Worm (Caenorhabditis elegans) whole organism, young adult: ENCODE results near the gene fbxa-185.

Experiments
- B0035.1 ChIP-seq: sonication (generic microtip); optimal IDR thresholded peaks from 2 replicates; lab custom pipeline; 2016; ENCODE audit warnings: missing genetic modification characterization, mild to moderate bottlenecking, missing compliant biosample characterization, missing genotype, missing genetic modification reagents
- B0336.3 ChIP-seq: fragments of 200-800 bp; sonication (Bioruptor generic); IDR thresholded peaks from 2 replicates; pipeline ENCODE4 v1.3.6; 2022; ENCODE audit warnings: missing genetic modification characterization, missing compliant biosample characterization
- C17E4.6 ChIP-seq: fragments of 200-800 bp; sonication (Bioruptor generic); IDR thresholded peaks from 2 replicates; pipeline ENCODE4 v1.3.6; 2022; ENCODE audit warnings: missing genetic modification reagents, missing genetic modification characterization, missing compliant biosample characterization
- D2030.7 ChIP-seq: fragments of 200-800 bp; sonication (Bioruptor generic); IDR thresholded peaks from 2 replicates; pipeline ENCODE4 v1.3.6; 2022; ENCODE audit warnings: missing genetic modification reagents, missing genetic modification characterization, missing compliant biosample characterization
- F10E7.11 ChIP-seq: sonication (generic microtip); optimal IDR thresholded peaks from 2 replicates; lab custom pipeline; 2017; ENCODE audit warnings: mild to moderate bottlenecking, missing genetic modification characterization, moderate library complexity, missing compliant biosample characterization
- F22D6.2 ChIP-seq: sonication (generic microtip); optimal IDR thresholded peaks from 2 replicates; lab custom pipeline; 2016; ENCODE audit warnings: mild to moderate bottlenecking, missing genetic modification characterization, missing compliant biosample characterization
- F37B4.10 ChIP-seq: fragments of 200-800 bp; sonication (Bioruptor generic); IDR thresholded peaks from 2 replicates; pipeline ENCODE4 v1.3.6; 2022; ENCODE audit warnings: missing genetic modification characterization, missing compliant biosample characterization
- F52B5.7 ChIP-seq: sonication (generic microtip); optimal IDR thresholded peaks from 2 replicates; lab custom pipeline; 2016; ENCODE audit warnings: mild to moderate bottlenecking, missing genetic modification characterization, missing compliant biosample characterization
- F55B11.4 ChIP-seq: sonication (generic microtip); optimal IDR thresholded peaks from 2 replicates; lab custom pipeline; 2016; ENCODE audit warnings: missing compliant biosample characterization, missing genetic modification characterization, borderline replicate concordance; ENCODE audit not compliant: insufficient read depth
- K12H6.12 ChIP-seq: fragments of 200-800 bp; sonication (Bioruptor generic); optimal IDR thresholded peaks from 2 replicates; lab custom pipeline; 2018; ENCODE audit warnings: mild to moderate bottlenecking, missing genetic modification characterization, missing compliant biosample characterization
- Y53F4B.3 ChIP-seq: fragments of 200-800 bp; sonication (Bioruptor generic); IDR thresholded peaks from 2 replicates; pipeline ENCODE4 v1.3.6; 2022; ENCODE audit warnings: missing genetic modification reagents, missing genetic modification characterization, missing compliant biosample characterization
- Y79H2A.3 ChIP-seq: fragments of 200-800 bp; sonication (Bioruptor generic); conservative IDR thresholded peaks from 2 replicates; pipeline ENCODE4 v1.3.6; 2022; ENCODE audit warnings: missing genetic modification reagents, missing genetic modification characterization, missing compliant biosample characterization
- akir-1 ChIP-seq: fragments of 200-800 bp; sonication (Bioruptor generic); optimal IDR thresholded peaks from 2 replicates; lab custom pipeline; 2018; ENCODE audit warnings: mild to moderate bottlenecking, missing genetic modification characterization, moderate library complexity, missing compliant biosample characterization
- athp-1 ChIP-seq: sonication (generic microtip); optimal IDR thresholded peaks from 2 replicates; lab custom pipeline; 2017; ENCODE audit warnings: mild to moderate bottlenecking, missing genetic modification characterization, missing compliant biosample characterization
- attf-3 ChIP-seq: fragments of 200-800 bp; sonication (Bioruptor generic); conservative IDR thresholded peaks from 2 replicates; pipeline ENCODE4 v1.3.6; 2022; ENCODE audit warnings: missing genetic modification reagents, missing genetic modification characterization, missing compliant biosample characterization
- bed-1 ChIP-seq: fragments of 200-800 bp; sonication (Bioruptor generic); IDR thresholded peaks from 2 replicates; pipeline ENCODE4 v1.3.6; 2022; ENCODE audit warnings: missing genetic modification reagents, missing genetic modification characterization, missing compliant biosample characterization
- bed-2 ChIP-seq: fragments of 200-800 bp; sonication (Bioruptor generic); IDR thresholded peaks from 2 replicates; pipeline ENCODE4 v1.3.6; 2022; ENCODE audit warnings: missing genetic modification reagents, missing genetic modification characterization, missing compliant biosample characterization
- ccch-3 ChIP-seq: fragments of 200-800 bp; sonication (Bioruptor generic); optimal IDR thresholded peaks from 2 replicates; lab custom pipeline; 2018; ENCODE audit warnings: mild to moderate bottlenecking, missing genetic modification characterization, missing compliant biosample characterization
- cebp-1 ChIP-seq, 2 experiments: fragments of 200-800 bp in 1 of 2; sonication (Bioruptor generic) in 1 of 2; sonication (generic microtip) in 1 of 2; IDR thresholded peaks in 1 of 2; optimal IDR thresholded peaks in 1 of 2; 2 replicates each; pipeline versions ENCODE4 v1.3.6 to Lab custom; 2017 to 2022; ENCODE audit warnings: missing compliant biosample characterization in 2 of 2, missing genetic modification characterization in 2 of 2, mild to moderate bottlenecking in 1 of 2, missing genetic modification reagents in 1 of 2, moderate library complexity in 1 of 2
- ceh-100 ChIP-seq: fragments of 200-800 bp; sonication (Bioruptor generic); IDR thresholded peaks from 2 replicates; pipeline ENCODE4 v1.3.6; 2022; ENCODE audit warnings: missing genetic modification reagents, missing genetic modification characterization, missing compliant biosample characterization
- dpl-1 ChIP-seq: fragments of 150-350 bp; optimal IDR thresholded peaks from 2 replicates; lab custom pipeline; 2014; ENCODE audit warnings: missing biosample characterization, missing genetic modification reagents, missing genetic modification characterization
- egl-18 ChIP-seq: fragments of 200-800 bp; sonication (Bioruptor generic); IDR thresholded peaks from 2 replicates; pipeline ENCODE4 v1.3.6; 2022; ENCODE audit warnings: missing genetic modification reagents, missing genetic modification characterization, missing compliant biosample characterization
- fkh-3 ChIP-seq: sonication (generic microtip); optimal IDR thresholded peaks from 2 replicates; lab custom pipeline; 2016; ENCODE audit warnings: mild to moderate bottlenecking, missing genetic modification characterization, missing compliant biosample characterization
- hmg-1.2 ChIP-seq: fragments of 200-800 bp; sonication (Bioruptor generic); IDR thresholded peaks from 2 replicates; pipeline ENCODE4 v1.3.6; 2022; ENCODE audit warnings: missing genetic modification reagents, missing genetic modification characterization, missing compliant biosample characterization
- hrde-1 ChIP-seq: sonication (generic microtip); optimal IDR thresholded peaks from 2 replicates; lab custom pipeline; 2016; ENCODE audit warnings: missing genetic modification characterization, mild to moderate bottlenecking, missing compliant biosample characterization, moderate library complexity, missing genotype, missing genetic modification reagents, borderline replicate concordance
- lin-26 ChIP-seq: fragments of 200-800 bp; sonication (Bioruptor generic); IDR thresholded peaks from 2 replicates; pipeline ENCODE4 v1.3.6; 2022; ENCODE audit warnings: missing genetic modification reagents, missing genetic modification characterization, missing compliant biosample characterization
- lsy-27 ChIP-seq: sonication (generic microtip); optimal IDR thresholded peaks from 2 replicates; lab custom pipeline; 2017; ENCODE audit warnings: missing genetic modification characterization, mild to moderate bottlenecking, missing compliant biosample characterization, antibody characterized with exemption, missing genotype, borderline replicate concordance; ENCODE audit not compliant: insufficient read depth
- madf-6 ChIP-seq: fragments of 200-800 bp; sonication (Bioruptor generic); IDR thresholded peaks from 2 replicates; pipeline ENCODE4 v1.3.6; 2022; ENCODE audit warnings: missing genetic modification reagents, missing genetic modification characterization, missing compliant biosample characterization
- mcd-1 ChIP-seq: fragments of 200-800 bp; sonication (Bioruptor generic); IDR thresholded peaks from 2 replicates; pipeline ENCODE4 v1.3.6; 2022; ENCODE audit warnings: missing genetic modification reagents, missing genetic modification characterization, missing compliant biosample characterization
- mes-4 ChIP-seq: sonication (generic microtip); optimal IDR thresholded peaks from 2 replicates; lab custom pipeline; 2016; ENCODE audit warnings: missing genotype, missing genetic modification characterization, missing compliant biosample characterization
- nfya-2 ChIP-seq: fragments of 200-800 bp; sonication (Bioruptor generic); IDR thresholded peaks from 2 replicates; pipeline ENCODE4 v1.3.6; 2022; ENCODE audit warnings: missing genetic modification reagents, missing genetic modification characterization, missing compliant biosample characterization
- nhr-27 ChIP-seq: fragments of 200-800 bp; sonication (Bioruptor generic); optimal IDR thresholded peaks from 2 replicates; lab custom pipeline; 2018; ENCODE audit warnings: mild to moderate bottlenecking, missing genetic modification characterization, moderate library complexity, missing compliant biosample characterization
- sea-2 ChIP-seq: fragments of 200-800 bp; sonication (Bioruptor generic); IDR thresholded peaks from 2 replicates; pipeline ENCODE4 v1.3.6; 2022; ENCODE audit warnings: missing genetic modification characterization, missing compliant biosample characterization
- sptf-2 ChIP-seq: fragments of 200-800 bp; sonication (Bioruptor generic); optimal IDR thresholded peaks from 2 replicates; lab custom pipeline; 2018; ENCODE audit warnings: mild to moderate bottlenecking, missing genetic modification characterization, missing compliant biosample characterization
- tbx-9 ChIP-seq: sonication (generic microtip); optimal IDR thresholded peaks from 2 replicates; lab custom pipeline; 2016; ENCODE audit warnings: borderline replicate concordance, missing genetic modification characterization, inconsistent platforms, missing compliant biosample characterization
- xnd-1 ChIP-seq: sonication (generic microtip); optimal IDR thresholded peaks from 2 replicates; lab custom pipeline; 2016; ENCODE audit warnings: missing genotype, missing genetic modification reagents, missing genetic modification characterization, missing compliant biosample characterization
- zim-3 ChIP-seq: sonication (generic microtip); optimal IDR thresholded peaks from 2 replicates; lab custom pipeline; 2017; ENCODE audit warnings: mild to moderate bottlenecking, missing genetic modification characterization, moderate library complexity, missing compliant biosample characterization
- ztf-25 ChIP-seq: fragments of 200-800 bp; sonication (Bioruptor generic); IDR thresholded peaks from 2 replicates; pipeline ENCODE4 v1.3.6; 2022; ENCODE audit warnings: missing genetic modification reagents, missing genetic modification characterization, missing compliant biosample characterization
- ztf-3 ChIP-seq: fragments of 200-800 bp; sonication (Bioruptor generic); optimal IDR thresholded peaks from 2 replicates; lab custom pipeline; 2018; ENCODE audit warnings: mild to moderate bottlenecking, missing genetic modification characterization, missing compliant biosample characterization

The fbxa-185 gene

DNA sequence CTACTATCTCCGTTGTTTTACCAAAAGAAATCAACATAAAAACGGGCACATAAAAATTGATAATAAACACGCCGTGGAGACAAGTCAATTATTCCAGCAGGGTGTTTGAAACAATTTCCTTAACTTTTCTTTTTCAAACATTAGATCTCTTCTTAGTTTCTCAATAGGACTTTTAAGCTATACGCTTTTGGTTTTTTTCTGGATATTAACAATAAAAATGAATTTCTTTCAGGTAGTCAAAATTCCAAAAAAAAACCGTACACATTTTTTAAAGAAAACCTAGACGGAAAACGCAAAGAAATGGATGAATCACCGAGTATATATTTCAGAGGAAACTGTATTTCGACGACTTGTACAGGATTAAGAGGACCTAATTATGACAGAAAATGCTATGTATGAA lies at the start of gene fbxa-185:
Gene fbxa-185, plus strand, starts transcription at position 301 of the 400 bp plus-strand sequence.
- TF ChIP-seq F37B4.10 (GFP tag; lab: Robert Waterston, UW) (no peak), lin-26 (GFP tag; lab: Robert Waterston, UW) (no peak), Y79H2A.3 (no peak), F55B11.4 (tag; lab: Kevin White, UChicago) (no peak), B0035.1 (tag; lab: Kevin White, UChicago) (no peak), ztf-3 (GFP tag; lab: Kevin White, UChicago) (no peak), F22D6.2 (no peak), mcd-1 (GFP tag; lab: Robert Waterston, UW) (no peak), ztf-25 (GFP tag; lab: Robert Waterston, UW) (no peak), F52B5.7 (tag; lab: Kevin White, UChicago) (no peak), attf-3 (no peak), sea-2 (GFP tag; lab: Robert Waterston, UW) (no peak), K12H6.12 (tag; lab: Kevin White, UChicago) (no peak), ceh-100 (GFP tag; lab: Robert Waterston, UW) (no peak), nhr-27 (tag; lab: Kevin White, UChicago) (no peak), D2030.7 (GFP tag; lab: Robert Waterston, UW) (no peak)

- no peak for TF ChIP-seq C17E4.6 (GFP tag; lab: Robert Waterston, UW)
- TF ChIP-seq Y79H2A.3, result no peak
- no peak for TF ChIP-seq nfya-2 (GFP tag; lab: Robert Waterston, UW)
- TF ChIP-seq egl-18 (GFP tag; lab: Robert Waterston, UW), result no peak
- no peak for TF ChIP-seq F55B11.4 (tag; lab: Kevin White, UChicago)
- TF ChIP-seq lsy-27 (tag; lab: Kevin White, UChicago), result no peak
- no peak for TF ChIP-seq mes-4
- TF ChIP-seq B0035.1 (tag; lab: Kevin White, UChicago), result no peak
- TF ChIP-seq, all 124 proteins: peak for 0
Observed at ce11 chrV:17284159-17284558, 47.3 kb upstream of the fbxa-185 start.

DNA sequence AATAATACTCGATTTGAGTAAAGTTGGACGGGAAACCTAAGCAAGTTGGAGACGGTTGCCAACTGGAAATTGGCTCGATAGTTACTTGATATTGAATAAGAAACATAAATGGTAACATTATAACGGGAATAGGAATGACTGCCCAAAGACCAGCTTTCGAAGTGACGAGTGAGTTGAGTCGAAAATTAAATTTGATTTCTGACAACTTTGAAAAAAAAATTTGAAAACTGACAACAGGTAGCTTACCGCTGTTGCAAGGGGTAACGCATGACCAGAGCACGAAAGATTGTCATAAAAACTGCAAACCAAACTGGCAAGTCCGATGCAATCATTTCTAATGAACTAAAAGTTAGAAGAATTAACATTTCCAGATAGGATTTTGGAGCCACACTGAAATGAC lies 38.7 kb upstream of the fbxa-185 start:
- TF ChIP-seq Y53F4B.3 (GFP tag; lab: Robert Waterston, UW), result no peak
- no peak for TF ChIP-seq cebp-1 (GFP tag; IDR thresholded peaks at IDR 0.05; lab: Robert Waterston, UW)
- no peak for TF ChIP-seq cebp-1 (tag; optimal IDR thresholded peaks at IDR 0.05; lab: Kevin White, UChicago)
- TF ChIP-seq ccch-3, result no peak
- no peak for TF ChIP-seq B0336.3 (GFP tag; lab: Robert Waterston, UW)
- TF ChIP-seq tbx-9 (tag; lab: Kevin White, UChicago), result no peak
- no peak for TF ChIP-seq F10E7.11
- TF ChIP-seq bed-1, result no peak
- no peak for TF ChIP-seq egl-18 (GFP tag; lab: Robert Waterston, UW)
- no peak for TF ChIP-seq zim-3 (tag; lab: Kevin White, UChicago)

- TF ChIP-seq sptf-2 (no peak), bed-2 (no peak), K12H6.12 (tag; lab: Kevin White, UChicago) (no peak), madf-6 (no peak), lin-26 (GFP tag; lab: Robert Waterston, UW) (no peak), fkh-3 (tag; lab: Kevin White, UChicago) (no peak), xnd-1 (tag; lab: Kevin White, UChicago) (no peak), athp-1 (tag; lab: Kevin White, UChicago) (no peak), Y53F4B.3 (GFP tag; lab: Robert Waterston, UW) (no peak), hmg-1.2 (no peak), akir-1 (GFP tag; lab: Kevin White, UChicago) (no peak), hrde-1 (tag; lab: Kevin White, UChicago) (no peak), dpl-1 (no peak)
Observed at ce11 chrV:17296443-17296842, 35.0 kb upstream of the fbxa-185 start.
